Worm (Caenorhabditis elegans) whole organism, L2 larva: ENCODE measurements around the gene C11E4.8.
A peak's percentile ranks its signal among the peaks of the same experiment; 100 is the strongest.

Source experiments
- C34F6.9 ChIP-seq: fragments of 150-350 bp; optimal IDR thresholded peaks from 2 replicates; lab custom pipeline; 2014; ENCODE audit warnings: missing biosample characterization, missing genetic modification characterization
- F13H6.1 ChIP-seq: sonication (generic microtip); optimal IDR thresholded peaks from 2 replicates; lab custom pipeline; 2016; ENCODE audit warnings: missing genetic modification characterization, missing compliant biosample characterization
- R02D3.7 ChIP-seq: fragments of 150-350 bp; optimal IDR thresholded peaks from 2 replicates; lab custom pipeline; 2014; ENCODE audit warnings: missing biosample characterization, missing genetic modification characterization
- ZK546.5 ChIP-seq: sonication (generic microtip); optimal IDR thresholded peaks from 2 replicates; lab custom pipeline; 2017; ENCODE audit warnings: missing biosample characterization, missing genetic modification characterization
- aly-2 ChIP-seq: fragments of 150-350 bp; optimal IDR thresholded peaks from 2 replicates; lab custom pipeline; 2014; ENCODE audit warnings: missing biosample characterization, missing genetic modification characterization
- blmp-1 ChIP-seq: sonication (generic microtip); optimal IDR thresholded peaks from 2 replicates; lab custom pipeline; 2017; ENCODE audit warnings: missing genetic modification characterization, mild to moderate bottlenecking, missing compliant biosample characterization, antibody characterized with exemption, moderate library complexity; ENCODE audit not compliant: insufficient read depth
- ceh-16 ChIP-seq: fragments of 150-350 bp; optimal IDR thresholded peaks from 2 replicates; lab custom pipeline; 2014; ENCODE audit warnings: missing biosample characterization, missing genetic modification characterization
- ceh-82 ChIP-seq: fragments of 150-350 bp; optimal IDR thresholded peaks from 2 replicates; lab custom pipeline; 2014; ENCODE audit warnings: missing biosample characterization, missing genetic modification characterization
- crh-2 ChIP-seq: sonication (generic microtip); optimal IDR thresholded peaks from 2 replicates; lab custom pipeline; 2017; ENCODE audit warnings: missing biosample characterization, missing genetic modification characterization
- dmd-4 ChIP-seq: sonication (generic microtip); optimal IDR thresholded peaks from 2 replicates; lab custom pipeline; 2017; ENCODE audit warnings: missing biosample characterization, missing genetic modification characterization
- egl-27 ChIP-seq: sonication (generic microtip); optimal IDR thresholded peaks from 3 replicates; lab custom pipeline; 2017; ENCODE audit warnings: missing biosample characterization, missing genetic modification reagents, missing genetic modification characterization
- elt-1 ChIP-seq: fragments of 150-350 bp; optimal IDR thresholded peaks from 2 replicates; lab custom pipeline; 2014; ENCODE audit warnings: missing biosample characterization, missing genetic modification characterization
- elt-3 ChIP-seq: sonication (generic microtip); optimal IDR thresholded peaks from 2 replicates; lab custom pipeline; 2017; ENCODE audit warnings: missing biosample characterization, missing genetic modification characterization
- fos-1 ChIP-seq: fragments of 150-350 bp; optimal IDR thresholded peaks from 2 replicates; lab custom pipeline; 2014; ENCODE audit warnings: missing biosample characterization, missing genetic modification characterization
- gmeb-1 ChIP-seq: fragments of 150-350 bp; optimal IDR thresholded peaks from 2 replicates; lab custom pipeline; 2014; ENCODE audit warnings: missing biosample characterization, missing genetic modification characterization
- lin-13 ChIP-seq: fragments of 150-350 bp; optimal IDR thresholded peaks from 2 replicates; lab custom pipeline; 2014; ENCODE audit warnings: missing biosample characterization, missing genetic modification reagents, missing genetic modification characterization
- lin-39 ChIP-seq: fragments of 150-350 bp; optimal IDR thresholded peaks from 2 replicates; lab custom pipeline; 2014; ENCODE audit warnings: missing biosample characterization, missing genetic modification reagents, missing genetic modification characterization
- lsy-2 ChIP-seq, 2 experiments: fragments of 150-350 bp in 1 of 2; sonication (generic microtip) in 1 of 2; optimal IDR thresholded peaks; 2 replicates each; lab custom pipeline; 2014 to 2017; ENCODE audit warnings: missing biosample characterization in 2 of 2, missing genetic modification characterization in 2 of 2
- mab-5 ChIP-seq: fragments of 150-350 bp; optimal IDR thresholded peaks from 2 replicates; lab custom pipeline; 2014; ENCODE audit warnings: missing biosample characterization, missing genetic modification characterization
- mbf-1 ChIP-seq: sonication (generic microtip); optimal IDR thresholded peaks from 2 replicates; lab custom pipeline; 2017; ENCODE audit warnings: missing biosample characterization, missing genetic modification characterization
- mdl-1 ChIP-seq, 2 experiments: fragments of 150-350 bp in 1 of 2; sonication (generic microtip) in 1 of 2; optimal IDR thresholded peaks; 2 replicates each; lab custom pipeline; 2017; ENCODE audit warnings: missing biosample characterization in 2 of 2, missing genetic modification characterization in 2 of 2
- nhr-11 ChIP-seq: fragments of 150-350 bp; optimal IDR thresholded peaks from 2 replicates; lab custom pipeline; 2014; ENCODE audit warnings: missing biosample characterization, missing genetic modification characterization
- nhr-12 ChIP-seq: fragments of 150-350 bp; optimal IDR thresholded peaks from 2 replicates; lab custom pipeline; 2014; ENCODE audit warnings: missing biosample characterization, missing genetic modification characterization
- nhr-129 ChIP-seq: fragments of 150-350 bp; optimal IDR thresholded peaks from 2 replicates; lab custom pipeline; 2014; ENCODE audit warnings: missing biosample characterization, missing genetic modification characterization
- nhr-21 ChIP-seq: fragments of 150-350 bp; optimal IDR thresholded peaks from 2 replicates; lab custom pipeline; 2014; ENCODE audit warnings: missing biosample characterization, missing genetic modification characterization
- nhr-23 ChIP-seq: fragments of 150-350 bp; optimal IDR thresholded peaks from 2 replicates; lab custom pipeline; 2014; ENCODE audit warnings: missing biosample characterization, missing genetic modification reagents, missing genetic modification characterization
- nhr-237 ChIP-seq: fragments of 150-350 bp; optimal IDR thresholded peaks from 2 replicates; lab custom pipeline; 2014; ENCODE audit warnings: missing biosample characterization, missing genetic modification characterization
- nhr-25 ChIP-seq: fragments of 150-350 bp; sonication (generic microtip); optimal IDR thresholded peaks from 3 replicates; lab custom pipeline; 2014; ENCODE audit warnings: missing biosample characterization, missing genetic modification characterization
- nhr-6 ChIP-seq: fragments of 150-350 bp; optimal IDR thresholded peaks from 2 replicates; lab custom pipeline; 2014; ENCODE audit warnings: missing biosample characterization, missing genetic modification characterization
- nhr-77 ChIP-seq: fragments of 150-350 bp; optimal IDR thresholded peaks from 2 replicates; lab custom pipeline; 2014; ENCODE audit warnings: missing biosample characterization, missing genetic modification characterization
- peb-1 ChIP-seq: fragments of 150-350 bp; optimal IDR thresholded peaks from 2 replicates; lab custom pipeline; 2014; ENCODE audit warnings: missing biosample characterization, missing genetic modification characterization
- sem-4 ChIP-seq: fragments of 150-350 bp; optimal IDR thresholded peaks from 2 replicates; lab custom pipeline; 2014; ENCODE audit warnings: missing biosample characterization, missing genetic modification reagents, missing genetic modification characterization
- skn-1 ChIP-seq: sonication (generic microtip); optimal IDR thresholded peaks from 2 replicates; lab custom pipeline; 2017; ENCODE audit warnings: missing biosample characterization, missing genetic modification characterization
- sma-3 ChIP-seq: sonication (generic microtip); optimal IDR thresholded peaks from 2 replicates; lab custom pipeline; 2016; ENCODE audit warnings: missing genetic modification reagents, missing genetic modification characterization, missing compliant biosample characterization
- sma-9 ChIP-seq, 2 experiments: fragments of 150-350 bp in 1 of 2; sonication (generic microtip) in 1 of 2; optimal IDR thresholded peaks; 2 replicates each; lab custom pipeline; 2014 to 2016; ENCODE audit warnings: missing genetic modification characterization in 2 of 2, mild to moderate bottlenecking in 1 of 2, missing biosample characterization in 1 of 2, missing compliant biosample characterization in 1 of 2, missing genetic modification reagents in 1 of 2, moderate library complexity in 1 of 2
- snpc-4 ChIP-seq: fragments of 150-350 bp; optimal IDR thresholded peaks from 2 replicates; lab custom pipeline; 2014; ENCODE audit warnings: missing biosample characterization, missing genetic modification characterization
- unc-39 ChIP-seq: fragments of 150-350 bp; optimal IDR thresholded peaks from 2 replicates; lab custom pipeline; 2014; ENCODE audit warnings: missing biosample characterization, missing genetic modification characterization
- unc-55 ChIP-seq: fragments of 150-350 bp; sonication (generic microtip); optimal IDR thresholded peaks from 3 replicates; lab custom pipeline; 2014; ENCODE audit warnings: missing biosample characterization, missing genetic modification reagents, missing genetic modification characterization
- unc-62 ChIP-seq: fragments of 150-350 bp; optimal IDR thresholded peaks from 2 replicates; lab custom pipeline; 2014; ENCODE audit warnings: missing biosample characterization, missing genetic modification reagents, missing genetic modification characterization
- zag-1 ChIP-seq: fragments of 150-350 bp; optimal IDR thresholded peaks from 2 replicates; lab custom pipeline; 2014; ENCODE audit warnings: missing biosample characterization, missing genetic modification characterization
- ztf-11 ChIP-seq: sonication (generic microtip); optimal IDR thresholded peaks from 2 replicates; lab custom pipeline; 2017; ENCODE audit warnings: missing biosample characterization, missing genetic modification characterization
- ztf-4 ChIP-seq: fragments of 150-350 bp; optimal IDR thresholded peaks from 2 replicates; lab custom pipeline; 2014; ENCODE audit warnings: missing biosample characterization, missing genetic modification characterization

C11E4.8 gene

DNA sequence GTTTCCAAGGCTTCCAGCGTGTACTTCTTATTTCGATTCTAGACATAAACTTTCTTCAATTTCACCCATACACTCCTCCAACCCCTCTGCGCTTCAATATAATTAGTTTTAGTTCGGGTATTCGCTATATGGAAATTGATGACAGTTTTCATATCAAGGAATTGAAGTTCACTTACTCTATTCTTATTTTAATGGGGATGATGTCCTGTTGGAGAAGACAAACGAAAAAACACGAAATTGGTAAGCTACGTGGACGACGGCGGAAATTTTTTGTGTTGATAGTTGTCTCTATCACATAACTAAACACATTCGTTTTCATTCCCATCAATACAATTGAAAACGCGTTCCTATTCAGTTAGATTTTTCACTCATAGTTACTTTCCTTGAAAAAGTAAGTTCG, 15.1 kb downstream of the C11E4.8 start, which contains the start of gene F34H10.5:
TSS of gene F34H10.5 (plus strand) at position 301 of the 400 bp plus-strand sequence.
- TF ChIP-seq elt-1 (no peak), lin-13 (GFP tag; lab: Kevin White, UChicago) (no peak), nhr-77 (tag; lab: Kevin White, UChicago) (no peak), unc-39 (tag; lab: Kevin White, UChicago) (no peak), skn-1 (tag; lab: Kevin White, UChicago) (no peak), nhr-12 (tag; lab: Kevin White, UChicago) (no peak), mbf-1 (no peak), ceh-82 (tag; lab: Kevin White, UChicago) (no peak), mdl-1 (tag; optimal IDR thresholded peaks at IDR 0.05; lab: Kevin White, UChicago) (no peak), nhr-11 (tag; lab: Kevin White, UChicago) (no peak), dmd-4 (tag; lab: Kevin White, UChicago) (no peak), nhr-21 (tag; lab: Kevin White, UChicago) (no peak)
- TF ChIP-seq, all 48 proteins: peak for 0

DNA sequence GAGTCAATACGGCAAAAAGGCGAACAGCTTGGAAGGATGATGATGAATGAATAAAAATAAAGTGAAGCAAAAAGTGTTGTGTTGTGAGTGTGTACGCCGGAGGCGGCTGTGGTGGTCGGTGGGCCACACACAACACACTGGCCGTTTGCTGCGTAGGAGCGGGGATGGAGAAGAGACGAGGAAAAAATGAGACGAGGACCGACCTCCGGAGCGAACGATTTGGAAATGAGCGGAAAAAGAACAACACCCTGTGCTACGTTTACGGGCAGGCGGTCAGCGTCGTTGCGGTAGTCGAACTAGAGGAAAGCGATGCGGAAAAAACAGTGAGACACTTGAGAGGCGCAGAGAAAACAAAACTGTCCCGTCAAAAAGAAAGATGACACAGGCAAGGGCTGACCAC, 16.9 kb downstream of the C11E4.8 start:
- no peak for TF ChIP-seq unc-55 (GFP tag; lab: Kevin White, UChicago)
- no peak for TF ChIP-seq C34F6.9
- no peak for TF ChIP-seq R02D3.7 (tag; lab: Kevin White, UChicago)
- no peak for TF ChIP-seq ztf-4
- TF ChIP-seq peb-1: peak; percentile 34
- no peak for TF ChIP-seq mdl-1 (tag; optimal IDR thresholded peaks at IDR 0.05; lab: Kevin White, UChicago)
- no peak for TF ChIP-seq ztf-11 (tag; lab: Kevin White, UChicago)
- TF ChIP-seq lin-39: no peak
- TF ChIP-seq elt-3 (tag; lab: Kevin White, UChicago): no peak
- TF ChIP-seq sem-4 (tag; lab: Kevin White, UChicago): no peak
- TF ChIP-seq sma-9 (GFP tag; optimal IDR thresholded peaks at IDR 0.05; lab: Kevin White, UChicago): peak; percentile 5
- no peak for TF ChIP-seq sma-9 (tag; optimal IDR thresholded peaks at IDR 0.05; lab: Kevin White, UChicago)
- TF ChIP-seq nhr-25 (tag; lab: Kevin White, UChicago): no peak
- TF ChIP-seq unc-39 (tag; lab: Kevin White, UChicago): no peak
- TF ChIP-seq fos-1 (tag; lab: Kevin White, UChicago): peak; percentile 29
- TF ChIP-seq, all 48 proteins: peak for 3

DNA sequence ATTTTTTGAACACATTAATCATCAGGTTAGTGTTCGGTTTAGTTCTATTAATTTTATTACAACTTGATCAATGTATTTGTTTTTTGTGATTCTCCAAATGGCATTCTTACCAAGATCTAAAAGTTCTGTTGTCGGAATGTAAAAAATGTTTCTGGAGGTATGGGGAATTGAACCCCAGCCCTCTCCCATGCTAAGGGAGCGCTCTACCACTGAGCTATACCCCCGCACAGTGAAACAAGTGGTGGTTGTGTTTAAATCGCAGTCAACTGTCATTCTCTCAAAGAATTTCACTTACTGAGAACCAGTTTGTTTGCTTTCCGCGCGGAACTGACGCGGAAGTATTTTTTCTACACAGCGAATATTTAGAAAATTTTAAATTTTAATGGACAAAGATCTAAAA, 17.5 kb downstream of the C11E4.8 start:
- TF ChIP-seq nhr-25 (tag; lab: Kevin White, UChicago) (peak; percentile 18), ztf-4 (peak; percentile 18), fos-1 (tag; lab: Kevin White, UChicago) (peak; percentile 15), snpc-4 (tag; lab: Kevin White, UChicago) (no peak), F13H6.1 (tag; lab: Kevin White, UChicago) (peak; percentile 21), sem-4 (tag; lab: Kevin White, UChicago) (peak; percentile 12), nhr-11 (tag; lab: Kevin White, UChicago) (peak; percentile 44), sma-9 (GFP tag; optimal IDR thresholded peaks at IDR 0.05; lab: Kevin White, UChicago) (peak; percentile 67), sma-9 (tag; optimal IDR thresholded peaks at IDR 0.05; lab: Kevin White, UChicago) (no peak), ztf-11 (tag; lab: Kevin White, UChicago) (no peak), unc-55 (GFP tag; lab: Kevin White, UChicago) (peak; percentile 32), ZK546.5 (tag; lab: Kevin White, UChicago) (no peak), nhr-12 (tag; lab: Kevin White, UChicago) (no peak), C34F6.9 (peak; percentile 21), elt-1 (no peak), lsy-2 (tag; optimal IDR thresholded peaks at IDR 0.05; lab: Kevin White, UChicago) (peak in 1 of 2 experiments; percentile 27), sma-3 (peak; percentile 30), ceh-16 (tag; lab: Kevin White, UChicago) (no peak), nhr-129 (tag; lab: Kevin White, UChicago) (peak; percentile 62), nhr-21 (tag; lab: Kevin White, UChicago) (peak; percentile 49), crh-2 (peak; percentile 37), lin-13 (GFP tag; lab: Kevin White, UChicago) (peak; percentile 40)

DNA sequence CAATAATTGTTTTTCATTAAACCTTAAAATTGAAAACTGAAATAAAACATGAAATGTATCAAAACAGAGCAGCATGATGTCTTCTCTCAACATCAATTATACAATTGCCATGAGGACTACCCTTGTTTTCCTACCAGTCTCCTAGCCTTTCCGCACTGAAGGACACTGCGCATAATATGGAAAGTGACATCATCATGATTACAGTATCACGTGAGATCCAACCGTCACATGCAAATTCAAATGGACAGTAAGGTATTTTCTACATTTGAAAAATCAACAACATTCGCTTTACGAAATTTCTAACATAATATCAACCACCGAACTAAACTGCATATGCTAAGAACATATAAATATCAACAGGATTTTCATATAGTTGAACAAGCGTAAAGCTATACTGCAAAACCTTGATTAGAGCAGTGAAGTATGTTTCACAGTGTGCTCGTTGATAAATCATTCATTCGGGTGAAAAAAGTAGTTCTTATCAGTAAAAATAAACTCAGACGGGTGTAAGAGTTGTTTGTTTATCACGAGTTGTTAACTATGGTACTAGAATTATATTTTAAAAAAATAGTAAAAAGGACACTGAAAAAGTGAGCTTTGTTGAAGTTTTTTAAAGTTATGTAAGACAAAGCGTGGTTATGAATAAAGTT, 18.7 kb downstream of the C11E4.8 start:
- TF ChIP-seq sma-3 (peak; percentile 24), sem-4 (tag; lab: Kevin White, UChicago) (no peak), blmp-1 (tag; lab: Kevin White, UChicago) (no peak), skn-1 (tag; lab: Kevin White, UChicago) (no peak), unc-39 (tag; lab: Kevin White, UChicago) (no peak), fos-1 (tag; lab: Kevin White, UChicago) (peak; percentile 33), unc-62 (no peak), mdl-1 (tag; optimal IDR thresholded peaks at IDR 0.05; lab: Kevin White, UChicago) (no peak), mbf-1 (no peak), zag-1 (tag; lab: Kevin White, UChicago) (no peak), lsy-2 (tag; optimal IDR thresholded peaks at IDR 0.05; lab: Kevin White, UChicago) (no peak), dmd-4 (tag; lab: Kevin White, UChicago) (no peak), nhr-23 (tag; lab: Kevin White, UChicago) (no peak), C34F6.9 (peak; percentile 49), R02D3.7 (tag; lab: Kevin White, UChicago) (no peak), nhr-6 (tag; lab: Kevin White, UChicago) (no peak), nhr-237 (tag; lab: Kevin White, UChicago) (no peak), nhr-11 (tag; lab: Kevin White, UChicago) (no peak), ztf-4 (peak; percentile 33), F13H6.1 (tag; lab: Kevin White, UChicago) (no peak), nhr-129 (tag; lab: Kevin White, UChicago) (peak; percentile 56), mab-5 (tag; lab: Kevin White, UChicago) (no peak), gmeb-1 (tag; lab: Kevin White, UChicago) (peak; percentile 24), egl-27 (tag; lab: Kevin White, UChicago) (no peak), nhr-12 (tag; lab: Kevin White, UChicago) (no peak), elt-3 (tag; lab: Kevin White, UChicago) (no peak), aly-2 (tag; lab: Kevin White, UChicago) (no peak)
